Worm (Caenorhabditis elegans) whole organism, L4/young adult: ENCODE data around the gene noca-2.

Experiments used
- dao-5 ChIP-seq: sonication (generic microtip); optimal IDR thresholded peaks from 2 replicates; lab custom pipeline; 2016; ENCODE audit warnings: missing genotype, missing genetic modification characterization, moderate library complexity, missing compliant biosample characterization
- him-1 ChIP-seq: sonication (generic microtip); optimal IDR thresholded peaks from 2 replicates; lab custom pipeline; 2016; ENCODE audit warnings: missing genotype, missing genetic modification reagents, missing genetic modification characterization, missing compliant biosample characterization

- TF ChIP-seq him-1 (tag; lab: Kevin White, UChicago) (no peak), dao-5 (tag; lab: Kevin White, UChicago) (no peak)
These were observed 33.3 kb downstream of the noca-2 start, which contains the start of gene C44C10.15 for ce11 chrX:11700263-11700662.
